Worm (Caenorhabditis elegans) whole organism, mixed stage, embryonic: ENCODE results near the gene brap-2.
A peak's percentile ranks its signal among the peaks of the same experiment; 100 is the strongest.

Source experiments
- M03D4.4 ChIP-seq: sonication (generic microtip); optimal IDR thresholded peaks from 2 replicates; lab custom pipeline; 2017; ENCODE audit warnings: mild to moderate bottlenecking, missing genetic modification characterization, missing compliant biosample characterization
- bed-3 ChIP-seq: fragments of 200-800 bp; sonication (Bioruptor generic); optimal IDR thresholded peaks from 3 replicates; lab custom pipeline; 2018; ENCODE audit warnings: mild to moderate bottlenecking, missing genetic modification characterization, moderate library complexity, missing compliant biosample characterization
- blmp-1 ChIP-seq: fragments of 150-350 bp; optimal IDR thresholded peaks from 2 replicates; lab custom pipeline; 2014; ENCODE audit warnings: missing biosample characterization, missing genetic modification characterization
- ceh-39 ChIP-seq: fragments of 150-350 bp; optimal IDR thresholded peaks from 2 replicates; lab custom pipeline; 2014; ENCODE audit warnings: missing biosample characterization, missing genetic modification characterization
- ceh-43 ChIP-seq: fragments of 200-800 bp; sonication (Bioruptor generic); optimal IDR thresholded peaks from 2 replicates; lab custom pipeline; 2018; ENCODE audit warnings: mild to moderate bottlenecking, missing genetic modification characterization, moderate library complexity, missing compliant biosample characterization
- ceh-83 ChIP-seq: fragments of 200-800 bp; sonication (Bioruptor generic); optimal IDR thresholded peaks from 2 replicates; lab custom pipeline; 2018; ENCODE audit warnings: mild to moderate bottlenecking, missing genetic modification characterization, missing compliant biosample characterization
- ces-1 ChIP-seq: fragments of 150-350 bp; optimal IDR thresholded peaks from 2 replicates; lab custom pipeline; 2014; ENCODE audit warnings: missing biosample characterization, missing genetic modification reagents, missing genetic modification characterization
- cnd-1 ChIP-seq: fragments of 200-800 bp; sonication (Bioruptor generic); optimal IDR thresholded peaks from 2 replicates; lab custom pipeline; 2018; ENCODE audit warnings: mild to moderate bottlenecking, missing genetic modification characterization, missing compliant biosample characterization
- drap-1 ChIP-seq: fragments of 200-800 bp; sonication (Bioruptor generic); optimal IDR thresholded peaks from 3 replicates; lab custom pipeline; 2018; ENCODE audit warnings: mild to moderate bottlenecking, missing genetic modification characterization, missing compliant biosample characterization
- elt-1 ChIP-seq: sonication (generic microtip); optimal IDR thresholded peaks from 2 replicates; lab custom pipeline; 2017; ENCODE audit warnings: missing genetic modification characterization, mild to moderate bottlenecking, missing compliant biosample characterization, antibody characterized with exemption, moderate library complexity, borderline replicate concordance; ENCODE audit not compliant: insufficient read depth
- elt-3 ChIP-seq: fragments of 150-350 bp; optimal IDR thresholded peaks from 2 replicates; lab custom pipeline; 2014; ENCODE audit warnings: missing biosample characterization, missing genetic modification characterization
- flh-1 ChIP-seq: fragments of 200-800 bp; sonication (Bioruptor generic); optimal IDR thresholded peaks from 2 replicates; lab custom pipeline; 2018; ENCODE audit warnings: mild to moderate bottlenecking, missing genetic modification characterization, moderate library complexity, missing compliant biosample characterization
- ham-2 ChIP-seq: fragments of 200-800 bp; sonication (Bioruptor generic); optimal IDR thresholded peaks from 2 replicates; lab custom pipeline; 2018; ENCODE audit warnings: mild to moderate bottlenecking, missing genetic modification characterization, missing compliant biosample characterization
- hlh-1 ChIP-seq: fragments of 150-350 bp; optimal IDR thresholded peaks from 2 replicates; lab custom pipeline; 2014; ENCODE audit warnings: missing biosample characterization, missing genetic modification reagents, missing genetic modification characterization
- lin-13 ChIP-seq: fragments of 150-350 bp; optimal IDR thresholded peaks from 2 replicates; lab custom pipeline; 2014; ENCODE audit warnings: missing biosample characterization, missing genetic modification characterization
- lin-32 ChIP-seq: fragments of 200-800 bp; sonication (Bioruptor generic); optimal IDR thresholded peaks from 2 replicates; lab custom pipeline; 2018; ENCODE audit warnings: mild to moderate bottlenecking, missing genetic modification characterization, missing compliant biosample characterization
- lsy-2 ChIP-seq: fragments of 150-350 bp; optimal IDR thresholded peaks from 2 replicates; lab custom pipeline; 2014; ENCODE audit warnings: missing biosample characterization, missing genetic modification characterization
- mab-5 ChIP-seq: fragments of 150-350 bp; optimal IDR thresholded peaks from 2 replicates; lab custom pipeline; 2014; ENCODE audit warnings: missing biosample characterization, missing genetic modification characterization
- mep-1 ChIP-seq: fragments of 150-350 bp; optimal IDR thresholded peaks from 2 replicates; lab custom pipeline; 2017; ENCODE audit warnings: missing biosample characterization, missing genetic modification reagents, missing genetic modification characterization, inconsistent platforms
- mls-2 ChIP-seq: sonication (generic microtip); optimal IDR thresholded peaks from 2 replicates; lab custom pipeline; 2016; ENCODE audit warnings: mild to moderate bottlenecking, missing genetic modification characterization, moderate library complexity, missing compliant biosample characterization
- nhr-12 ChIP-seq: fragments of 150-350 bp; optimal IDR thresholded peaks from 2 replicates; lab custom pipeline; 2014; ENCODE audit warnings: missing biosample characterization, missing genetic modification characterization
- nhr-2 ChIP-seq: fragments of 150-350 bp; optimal IDR thresholded peaks from 2 replicates; lab custom pipeline; 2014; ENCODE audit warnings: missing biosample characterization, missing genetic modification characterization
- nhr-237 ChIP-seq: fragments of 150-350 bp; optimal IDR thresholded peaks from 2 replicates; lab custom pipeline; 2014; ENCODE audit warnings: missing biosample characterization, missing genetic modification characterization
- nhr-28 ChIP-seq: fragments of 150-350 bp; optimal IDR thresholded peaks from 2 replicates; lab custom pipeline; 2014; ENCODE audit warnings: missing biosample characterization, missing genetic modification characterization
- nhr-76 ChIP-seq: sonication (generic microtip); optimal IDR thresholded peaks from 2 replicates; lab custom pipeline; 2017; ENCODE audit warnings: missing biosample characterization, missing genetic modification characterization
- pha-4 ChIP-seq: fragments of 150-350 bp; optimal IDR thresholded peaks from 2 replicates; lab custom pipeline; 2018; ENCODE audit warnings: missing biosample characterization, missing genetic modification reagents, missing genetic modification characterization
- sem-2 ChIP-seq: fragments of 200-800 bp; sonication (Bioruptor generic); optimal IDR thresholded peaks from 2 replicates; lab custom pipeline; 2018; ENCODE audit warnings: mild to moderate bottlenecking, missing genetic modification characterization, missing compliant biosample characterization
- snpc-4 ChIP-seq: fragments of 150-350 bp; optimal IDR thresholded peaks from 2 replicates; lab custom pipeline; 2014; ENCODE audit warnings: missing biosample characterization, missing genetic modification characterization
- sptf-1 ChIP-seq: sonication (generic microtip); optimal IDR thresholded peaks from 2 replicates; lab custom pipeline; 2017; ENCODE audit warnings: mild to moderate bottlenecking, missing genetic modification characterization, moderate library complexity, missing compliant biosample characterization
- tbx-8 ChIP-seq: fragments of 200-800 bp; sonication (Bioruptor generic); optimal IDR thresholded peaks from 2 replicates; lab custom pipeline; 2018; ENCODE audit warnings: mild to moderate bottlenecking, missing genetic modification characterization, moderate library complexity, missing compliant biosample characterization
- unc-120 ChIP-seq: sonication (generic microtip); optimal IDR thresholded peaks from 2 replicates; lab custom pipeline; 2017; ENCODE audit warnings: missing genetic modification characterization, missing compliant biosample characterization; ENCODE audit not compliant: poor library complexity, severe bottlenecking
- unc-39 ChIP-seq: fragments of 150-350 bp; optimal IDR thresholded peaks from 2 replicates; lab custom pipeline; 2014; ENCODE audit warnings: missing biosample characterization, missing genetic modification characterization
- unc-62 ChIP-seq: fragments of 150-350 bp; optimal IDR thresholded peaks from 2 replicates; lab custom pipeline; 2014; ENCODE audit warnings: missing biosample characterization, missing genetic modification reagents, missing genetic modification characterization
- zip-8 ChIP-seq: fragments of 150-350 bp; optimal IDR thresholded peaks from 2 replicates; lab custom pipeline; 2014; ENCODE audit warnings: missing biosample characterization, missing genetic modification characterization
- ztf-11 ChIP-seq: fragments of 150-350 bp; optimal IDR thresholded peaks from 2 replicates; lab custom pipeline; 2014; ENCODE audit warnings: missing biosample characterization, missing genetic modification characterization

Gene brap-2

ce11 chrII:5388786-5389421 lies 4.1 kb downstream of the brap-2 start, which contains the start of gene rsp-4:
Gene rsp-4 (minus strand): TSS chrII:5388836.
- TF ChIP-seq nhr-76 (tag; lab: Kevin White, UChicago) (no peak), elt-1 (tag; lab: Kevin White, UChicago) (no peak), mab-5 (tag; lab: Kevin White, UChicago) (no peak), elt-3 (tag; lab: Kevin White, UChicago) (no peak), ces-1 (GFP tag; lab: Kevin White, UChicago) (no peak), cnd-1 (tag; lab: Kevin White, UChicago) (no peak), ztf-11 (tag; lab: Kevin White, UChicago) (no peak), nhr-12 (tag; lab: Kevin White, UChicago) (no peak), lin-32 (GFP tag; lab: Kevin White, UChicago) (no peak), ham-2 (no peak), nhr-2 (no peak), zip-8 (no peak), sem-2 (GFP tag; lab: Kevin White, UChicago) (no peak), unc-120 (no peak), nhr-237 (tag; lab: Kevin White, UChicago) (no peak), nhr-28 (tag; lab: Kevin White, UChicago) (no peak), ceh-43 (GFP tag; lab: Kevin White, UChicago) (no peak), tbx-8 (GFP tag; lab: Kevin White, UChicago) (no peak), hlh-1 (tag; lab: Kevin White, UChicago) (no peak), snpc-4 (no peak)
- TF ChIP-seq, all 35 proteins: peak for 0

ce11 chrII:5387217-5387616 lies 5.8 kb downstream of the brap-2 start, which contains the start of gene ccpp-6:
Gene ccpp-6 (minus strand): TSS chrII:5387317.
- TF ChIP-seq flh-1 (GFP tag; lab: Kevin White, UChicago) (no peak), unc-39 (no peak), cnd-1 (tag; lab: Kevin White, UChicago) (no peak), blmp-1 (tag; lab: Kevin White, UChicago) (no peak)

ce11 chrII:5384282-5384681 lies 8.7 kb downstream of the brap-2 start:
- TF ChIP-seq cnd-1 (tag; lab: Kevin White, UChicago), result no peak

- TF ChIP-seq elt-1 (tag; lab: Kevin White, UChicago), result no peak
- TF ChIP-seq nhr-12 (tag; lab: Kevin White, UChicago), result no peak
- TF ChIP-seq nhr-237 (tag; lab: Kevin White, UChicago), result peak; percentile 32
- TF ChIP-seq snpc-4, result no peak
- TF ChIP-seq mls-2 (tag; lab: Kevin White, UChicago), result no peak
- TF ChIP-seq ces-1 (GFP tag; lab: Kevin White, UChicago), result no peak
- no peak for TF ChIP-seq blmp-1 (tag; lab: Kevin White, UChicago)
- TF ChIP-seq nhr-28 (tag; lab: Kevin White, UChicago), result no peak
- no peak for TF ChIP-seq pha-4 (tag; lab: Kevin White, UChicago)
- TF ChIP-seq lin-13 (tag; lab: Kevin White, UChicago), result no peak
- TF ChIP-seq cnd-1 (tag; lab: Kevin White, UChicago), result peak; percentile 24
- TF ChIP-seq sem-2 (GFP tag; lab: Kevin White, UChicago), result no peak
- TF ChIP-seq sptf-1 (tag; lab: Kevin White, UChicago), result peak; percentile 20
- peak; percentile 47 for TF ChIP-seq mep-1 (tag; lab: Kevin White, UChicago)
- no peak for TF ChIP-seq nhr-76 (tag; lab: Kevin White, UChicago)
- no peak for TF ChIP-seq tbx-8 (GFP tag; lab: Kevin White, UChicago)
- no peak for TF ChIP-seq flh-1 (GFP tag; lab: Kevin White, UChicago)
- no peak for TF ChIP-seq zip-8
- TF ChIP-seq nhr-2, result peak; percentile 90
- no peak for TF ChIP-seq ceh-43 (GFP tag; lab: Kevin White, UChicago)
- no peak for TF ChIP-seq elt-3 (tag; lab: Kevin White, UChicago)
- TF ChIP-seq lin-32 (GFP tag; lab: Kevin White, UChicago), result no peak
- TF ChIP-seq ham-2, result peak; percentile 57
- TF ChIP-seq M03D4.4 (tag; lab: Kevin White, UChicago), result no peak
- TF ChIP-seq ztf-11 (tag; lab: Kevin White, UChicago), result no peak
- TF ChIP-seq bed-3 (GFP tag; lab: Kevin White, UChicago), result no peak
- peak; percentile 2 for TF ChIP-seq lsy-2 (tag; lab: Kevin White, UChicago)
- no peak for TF ChIP-seq unc-120
- no peak for TF ChIP-seq hlh-1 (tag; lab: Kevin White, UChicago)
- TF ChIP-seq ceh-83 (GFP tag; lab: Kevin White, UChicago), result no peak
- no peak for TF ChIP-seq unc-39
- no peak for TF ChIP-seq drap-1 (GFP tag; lab: Kevin White, UChicago)
- TF ChIP-seq ceh-39, result no peak
- no peak for TF ChIP-seq mab-5 (tag; lab: Kevin White, UChicago)
- no peak for TF ChIP-seq unc-62 (GFP tag; lab: Kevin White, UChicago)
These were observed 13.3 kb downstream of the brap-2 start, which contains the start of gene pkc-3 for ce11 chrII:5379614-5380077. Gene pkc-3 (plus strand): TSS chrII:5380027.
